Fruit fly (Drosophila melanogaster) whole organism, adult: ENCODE measurements around the gene Dh31.

Source experiments
- CG14711 ChIP-seq: fragments of 200-800 bp; sonication (Bioruptor generic); optimal IDR thresholded peaks from 2 replicates; lab custom pipeline; 2018; ENCODE audit warnings: missing biosample characterization, mild to moderate bottlenecking, missing genetic modification characterization, moderate library complexity
- CG1620 ChIP-seq: fragments of 200-800 bp; sonication (Bioruptor generic); optimal IDR thresholded peaks from 2 replicates; lab custom pipeline; 2016; ENCODE audit warnings: missing biosample characterization, missing genetic modification characterization
- CG5204 ChIP-seq: fragments of 200-800 bp; sonication (Bioruptor generic); optimal IDR thresholded peaks from 2 replicates; lab custom pipeline; 2016; ENCODE audit warnings: missing biosample characterization, missing genetic modification characterization
- CG7101 ChIP-seq: fragments of 200-800 bp; sonication (Bioruptor generic); optimal IDR thresholded peaks from 2 replicates; lab custom pipeline; 2018; ENCODE audit warnings: missing biosample characterization, mild to moderate bottlenecking, missing genetic modification characterization, moderate library complexity
- Crg-1 ChIP-seq: fragments of 200-800 bp; sonication (Bioruptor generic); optimal IDR thresholded peaks from 2 replicates; lab custom pipeline; 2016; ENCODE audit warnings: missing biosample characterization, missing genetic modification characterization
- Hr96 ChIP-seq: fragments of 200-800 bp; sonication (Bioruptor generic); optimal IDR thresholded peaks from 2 replicates; lab custom pipeline; 2016; ENCODE audit warnings: missing biosample characterization, missing genetic modification characterization
- Mnt ChIP-seq: fragments of 200-800 bp; sonication (Bioruptor generic); optimal IDR thresholded peaks from 2 replicates; lab custom pipeline; 2016; ENCODE audit warnings: missing biosample characterization, mild to moderate bottlenecking, missing genetic modification characterization
- cic ChIP-seq: fragments of 200-800 bp; sonication (Bioruptor generic); optimal IDR thresholded peaks from 2 replicates; lab custom pipeline; 2017; ENCODE audit warnings: missing biosample characterization, mild to moderate bottlenecking, missing genetic modification characterization, moderate library complexity
- cnc ChIP-seq, 2 experiments: fragments of >200 bp; optimal IDR thresholded peaks; 2 replicates each; lab custom pipeline; 2017
- kay ChIP-seq: fragments of 200-800 bp; sonication (Bioruptor generic); peaks from one replicate; lab custom pipeline; 2016; ENCODE audit warnings: missing biosample characterization, missing genetic modification characterization, borderline replicate concordance
- tj ChIP-seq: fragments of 200-800 bp; sonication (Bioruptor generic); optimal IDR thresholded peaks from 3 replicates; lab custom pipeline; 2017; ENCODE audit warnings: missing biosample characterization, mild to moderate bottlenecking, missing genetic modification characterization, moderate library complexity

DNA sequence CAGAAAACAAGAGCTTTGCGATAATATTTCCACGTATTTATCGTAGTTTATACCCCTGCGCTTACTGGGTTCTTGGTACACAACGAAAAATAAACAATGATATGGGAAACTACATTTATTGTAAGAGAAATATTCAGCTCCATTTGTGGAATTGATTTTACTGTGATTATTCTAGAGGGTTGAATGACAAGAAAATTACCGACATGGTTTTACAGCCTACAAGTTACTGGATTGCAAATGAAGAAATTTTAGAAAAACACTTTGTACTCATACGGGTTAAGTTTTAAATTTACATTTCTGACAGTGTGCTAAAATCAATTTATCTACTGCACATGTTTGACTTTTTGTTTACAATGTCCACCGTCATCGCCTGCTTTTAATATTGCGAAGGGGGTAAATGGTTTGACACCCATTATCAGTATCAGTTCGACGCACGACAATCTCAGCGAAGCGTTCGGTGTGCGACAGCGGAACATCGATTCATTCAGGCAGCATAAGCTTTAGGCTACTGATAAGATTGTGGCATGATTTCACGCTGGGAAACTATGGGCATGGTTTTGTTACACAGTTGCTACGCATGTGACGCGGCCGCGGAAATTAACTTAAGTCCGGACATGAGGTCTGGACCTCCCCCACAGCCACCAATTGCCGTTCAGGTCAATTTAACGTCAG, 44.7 kb downstream of the Dh31 start:
- TF ChIP-seq Crg-1 (GFP tag; lab: Kevin White, UChicago), result no peak
- no peak for TF ChIP-seq kay
- no peak for TF ChIP-seq cic (GFP tag; lab: Kevin White, UChicago)
- TF ChIP-seq CG7101 (tag; lab: Kevin White, UChicago), result peak; percentile 18
- no peak for TF ChIP-seq CG5204 (GFP tag; lab: Kevin White, UChicago)
- TF ChIP-seq tj (GFP tag; lab: Kevin White, UChicago), result no peak
- TF ChIP-seq cnc (optimal IDR thresholded peaks at IDR 0.05; lab: Kevin White, UChicago), result no peak
- no peak for TF ChIP-seq CG1620 (GFP tag; lab: Kevin White, UChicago)
- TF ChIP-seq Mnt (GFP tag; lab: Kevin White, UChicago), result peak; percentile 32
- no peak for TF ChIP-seq CG14711 (tag; lab: Kevin White, UChicago)
- no peak for TF ChIP-seq Hr96 (GFP tag; lab: Kevin White, UChicago)
